Worm (Caenorhabditis elegans) whole organism, young adult: ENCODE measurements around the gene tceb-3.

ENCODE experiments used
- B0261.1 ChIP-seq: sonication (generic microtip); optimal IDR thresholded peaks from 2 replicates; lab custom pipeline; 2016; ENCODE audit warnings: mild to moderate bottlenecking, missing genetic modification characterization, moderate library complexity, missing compliant biosample characterization
- F10E7.11 ChIP-seq: sonication (generic microtip); optimal IDR thresholded peaks from 2 replicates; lab custom pipeline; 2017; ENCODE audit warnings: mild to moderate bottlenecking, missing genetic modification characterization, moderate library complexity, missing compliant biosample characterization
- F23B12.7 ChIP-seq: sonication (generic microtip); optimal IDR thresholded peaks from 2 replicates; lab custom pipeline; 2017; ENCODE audit warnings: missing genetic modification characterization, mild to moderate bottlenecking, missing compliant biosample characterization, antibody characterized with exemption, moderate library complexity; ENCODE audit not compliant: insufficient read depth
- F33H1.4 ChIP-seq: fragments of 200-800 bp; sonication (Bioruptor generic); IDR thresholded peaks from 2 replicates; pipeline ENCODE4 v1.3.6; 2022; ENCODE audit warnings: missing genetic modification reagents, missing genetic modification characterization, missing compliant biosample characterization
- F55B11.4 ChIP-seq: sonication (generic microtip); optimal IDR thresholded peaks from 2 replicates; lab custom pipeline; 2016; ENCODE audit warnings: missing compliant biosample characterization, missing genetic modification characterization, borderline replicate concordance; ENCODE audit not compliant: insufficient read depth
- K11D2.4 ChIP-seq: fragments of 200-800 bp; sonication (Bioruptor generic); IDR thresholded peaks from 2 replicates; pipeline ENCODE4 v1.3.6; 2022; ENCODE audit warnings: missing genetic modification reagents, missing genetic modification characterization, missing compliant biosample characterization
- K12H6.12 ChIP-seq: fragments of 200-800 bp; sonication (Bioruptor generic); optimal IDR thresholded peaks from 2 replicates; lab custom pipeline; 2018; ENCODE audit warnings: mild to moderate bottlenecking, missing genetic modification characterization, missing compliant biosample characterization
- Y79H2A.3 ChIP-seq: fragments of 200-800 bp; sonication (Bioruptor generic); conservative IDR thresholded peaks from 2 replicates; pipeline ENCODE4 v1.3.6; 2022; ENCODE audit warnings: missing genetic modification reagents, missing genetic modification characterization, missing compliant biosample characterization
- aptf-2 ChIP-seq: fragments of 200-800 bp; sonication (Bioruptor generic); conservative IDR thresholded peaks from 2 replicates; pipeline ENCODE4 v1.3.6; 2022; ENCODE audit warnings: missing genetic modification reagents, missing genetic modification characterization, missing compliant biosample characterization
- attf-5 ChIP-seq: fragments of 200-800 bp; sonication (Bioruptor generic); optimal IDR thresholded peaks from 2 replicates; lab custom pipeline; 2018; ENCODE audit warnings: mild to moderate bottlenecking, missing genetic modification characterization, missing compliant biosample characterization
- attf-6 ChIP-seq: fragments of 200-800 bp; sonication (Bioruptor generic); IDR thresholded peaks from 2 replicates; pipeline ENCODE4 v1.3.6; 2022; ENCODE audit warnings: missing genetic modification reagents, missing genetic modification characterization, missing compliant biosample characterization
- cebp-1 ChIP-seq, 2 experiments: fragments of 200-800 bp in 1 of 2; sonication (Bioruptor generic) in 1 of 2; sonication (generic microtip) in 1 of 2; IDR thresholded peaks in 1 of 2; optimal IDR thresholded peaks in 1 of 2; 2 replicates each; pipeline versions ENCODE4 v1.3.6 to Lab custom; 2017 to 2022; ENCODE audit warnings: missing compliant biosample characterization in 2 of 2, missing genetic modification characterization in 2 of 2, mild to moderate bottlenecking in 1 of 2, missing genetic modification reagents in 1 of 2, moderate library complexity in 1 of 2
- ceh-100 ChIP-seq: fragments of 200-800 bp; sonication (Bioruptor generic); IDR thresholded peaks from 2 replicates; pipeline ENCODE4 v1.3.6; 2022; ENCODE audit warnings: missing genetic modification reagents, missing genetic modification characterization, missing compliant biosample characterization
- ceh-79 ChIP-seq: sonication (generic microtip); optimal IDR thresholded peaks from 2 replicates; lab custom pipeline; 2017; ENCODE audit warnings: mild to moderate bottlenecking, missing genetic modification characterization, missing compliant biosample characterization
- ceh-91 ChIP-seq: fragments of 200-800 bp; sonication (Bioruptor generic); IDR thresholded peaks from 2 replicates; pipeline ENCODE4 v1.3.6; 2022; ENCODE audit warnings: missing genetic modification reagents, missing genetic modification characterization, missing compliant biosample characterization
- chd-7 ChIP-seq: sonication (generic microtip); optimal IDR thresholded peaks from 2 replicates; lab custom pipeline; 2016; ENCODE audit warnings: mild to moderate bottlenecking, missing genetic modification characterization, moderate library complexity, missing compliant biosample characterization
- dox-1 ChIP-seq: fragments of 200-800 bp; sonication (Bioruptor generic); IDR thresholded peaks from 2 replicates; pipeline ENCODE4 v1.3.6; 2022; ENCODE audit warnings: missing genetic modification reagents, missing genetic modification characterization, missing compliant biosample characterization
- efl-1 ChIP-seq: fragments of 150-350 bp; optimal IDR thresholded peaks from 2 replicates; lab custom pipeline; 2014; ENCODE audit warnings: missing biosample characterization, missing genetic modification reagents, missing genetic modification characterization
- egrh-3 ChIP-seq: fragments of 200-800 bp; sonication (Bioruptor generic); IDR thresholded peaks from 2 replicates; pipeline ENCODE4 v1.3.6; 2022; ENCODE audit warnings: missing genetic modification reagents, missing genetic modification characterization, missing compliant biosample characterization
- ekl-4 ChIP-seq: fragments of 200-800 bp; sonication (Bioruptor generic); IDR thresholded peaks from 2 replicates; pipeline ENCODE4 v1.3.6; 2022; ENCODE audit warnings: missing genetic modification reagents, missing genetic modification characterization, missing compliant biosample characterization
- gei-17 ChIP-seq: fragments of 200-800 bp; sonication (Bioruptor generic); optimal IDR thresholded peaks from 2 replicates; lab custom pipeline; 2018; ENCODE audit warnings: mild to moderate bottlenecking, missing genetic modification characterization, missing compliant biosample characterization
- hmg-1.2 ChIP-seq: fragments of 200-800 bp; sonication (Bioruptor generic); IDR thresholded peaks from 2 replicates; pipeline ENCODE4 v1.3.6; 2022; ENCODE audit warnings: missing genetic modification reagents, missing genetic modification characterization, missing compliant biosample characterization
- hrde-1 ChIP-seq: sonication (generic microtip); optimal IDR thresholded peaks from 2 replicates; lab custom pipeline; 2016; ENCODE audit warnings: missing genetic modification characterization, mild to moderate bottlenecking, missing compliant biosample characterization, moderate library complexity, missing genotype, missing genetic modification reagents, borderline replicate concordance
- lag-1 ChIP-seq: fragments of 200-800 bp; sonication (Bioruptor generic); IDR thresholded peaks from 2 replicates; pipeline ENCODE4 v1.3.6; 2022; ENCODE audit warnings: missing genetic modification reagents, missing genetic modification characterization, missing compliant biosample characterization
- lin-26 ChIP-seq: fragments of 200-800 bp; sonication (Bioruptor generic); IDR thresholded peaks from 2 replicates; pipeline ENCODE4 v1.3.6; 2022; ENCODE audit warnings: missing genetic modification reagents, missing genetic modification characterization, missing compliant biosample characterization
- lin-40 ChIP-seq: sonication (generic microtip); optimal IDR thresholded peaks from 2 replicates; lab custom pipeline; 2016; ENCODE audit warnings: missing genetic modification characterization, mild to moderate bottlenecking, missing compliant biosample characterization, missing genotype, missing genetic modification reagents
- lin-54 ChIP-seq: fragments of 200-800 bp; sonication (Bioruptor generic); optimal IDR thresholded peaks from 2 replicates; lab custom pipeline; 2018; ENCODE audit warnings: mild to moderate bottlenecking, missing genetic modification characterization, missing compliant biosample characterization
- lsl-1 ChIP-seq: fragments of 200-800 bp; sonication (Bioruptor generic); optimal IDR thresholded peaks from 2 replicates; lab custom pipeline; 2018; ENCODE audit warnings: mild to moderate bottlenecking, missing genetic modification characterization, moderate library complexity, missing compliant biosample characterization
- lsy-27 ChIP-seq: sonication (generic microtip); optimal IDR thresholded peaks from 2 replicates; lab custom pipeline; 2017; ENCODE audit warnings: missing genetic modification characterization, mild to moderate bottlenecking, missing compliant biosample characterization, antibody characterized with exemption, missing genotype, borderline replicate concordance; ENCODE audit not compliant: insufficient read depth
- madf-6 ChIP-seq: fragments of 200-800 bp; sonication (Bioruptor generic); IDR thresholded peaks from 2 replicates; pipeline ENCODE4 v1.3.6; 2022; ENCODE audit warnings: missing genetic modification reagents, missing genetic modification characterization, missing compliant biosample characterization
- nfyb-1 ChIP-seq: fragments of 200-800 bp; sonication (Bioruptor generic); IDR thresholded peaks from 2 replicates; pipeline ENCODE4 v1.3.6; 2022; ENCODE audit warnings: missing genetic modification reagents, missing genetic modification characterization, missing compliant biosample characterization
- nhr-80 ChIP-seq: sonication (generic microtip); optimal IDR thresholded peaks from 2 replicates; lab custom pipeline; 2016; ENCODE audit warnings: missing genetic modification characterization, missing compliant biosample characterization
- rpc-1 ChIP-seq, 2 experiments: fragments of 150-350 bp in 1 of 2; sonication (generic microtip) in 1 of 2; optimal IDR thresholded peaks; 2 replicates each; lab custom pipeline; 2014 to 2018; ENCODE audit warnings: missing biosample characterization in 1 of 2, missing genetic modification characterization in 1 of 2, missing genetic modification reagents in 1 of 2, missing genotype in 1 of 2
- sdz-38 ChIP-seq: sonication (generic microtip); optimal IDR thresholded peaks from 2 replicates; lab custom pipeline; 2016; ENCODE audit warnings: missing genotype, missing genetic modification characterization, missing compliant biosample characterization
- sea-2 ChIP-seq: fragments of 200-800 bp; sonication (Bioruptor generic); IDR thresholded peaks from 2 replicates; pipeline ENCODE4 v1.3.6; 2022; ENCODE audit warnings: missing genetic modification characterization, missing compliant biosample characterization
- sptf-2 ChIP-seq: fragments of 200-800 bp; sonication (Bioruptor generic); optimal IDR thresholded peaks from 2 replicates; lab custom pipeline; 2018; ENCODE audit warnings: mild to moderate bottlenecking, missing genetic modification characterization, missing compliant biosample characterization
- tbp1 ChIP-seq: fragments of 200-800 bp; sonication (Bioruptor generic); optimal IDR thresholded peaks from 2 replicates; lab custom pipeline; 2018; ENCODE audit warnings: mild to moderate bottlenecking, missing genetic modification characterization, missing compliant biosample characterization
- unc-130 ChIP-seq: sonication (generic microtip); optimal IDR thresholded peaks from 2 replicates; lab custom pipeline; 2016; ENCODE audit warnings: missing genetic modification reagents, missing genetic modification characterization, missing compliant biosample characterization

Gene tceb-3

DNA sequence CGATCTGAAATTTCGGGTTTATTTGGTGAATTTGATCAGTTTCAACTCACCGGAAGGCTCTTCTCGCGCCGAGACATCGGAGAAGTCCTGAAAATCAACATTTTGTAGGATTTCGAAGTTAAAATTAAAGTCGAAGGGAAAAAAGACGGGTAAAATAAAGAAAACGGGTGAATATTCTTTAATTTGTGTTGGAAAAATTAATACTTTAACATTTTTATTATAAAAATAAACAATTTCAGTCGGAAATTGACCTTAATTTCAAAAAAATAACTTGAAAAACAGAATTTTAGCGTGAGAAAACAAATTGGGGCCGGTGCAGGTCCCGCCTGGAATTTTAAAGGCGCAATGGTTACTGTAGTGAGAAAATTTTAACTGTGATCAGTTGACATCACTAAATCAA, 5.8 kb upstream of the tceb-3 start, which contains the start of gene nos-1:
Gene nos-1 (minus strand): TSS at position 101 of the 400 bp plus-strand sequence.
- TF ChIP-seq F33H1.4 (GFP tag; lab: Robert Waterston, UW) (0 out of 2 replicates have a peak, but pooled peaks have one; percentile 24), lsl-1 (peak; percentile 66), ceh-91 (GFP tag; lab: Robert Waterston, UW) (no peak)
- TF ChIP-seq, all 124 proteins: peak for 2

DNA sequence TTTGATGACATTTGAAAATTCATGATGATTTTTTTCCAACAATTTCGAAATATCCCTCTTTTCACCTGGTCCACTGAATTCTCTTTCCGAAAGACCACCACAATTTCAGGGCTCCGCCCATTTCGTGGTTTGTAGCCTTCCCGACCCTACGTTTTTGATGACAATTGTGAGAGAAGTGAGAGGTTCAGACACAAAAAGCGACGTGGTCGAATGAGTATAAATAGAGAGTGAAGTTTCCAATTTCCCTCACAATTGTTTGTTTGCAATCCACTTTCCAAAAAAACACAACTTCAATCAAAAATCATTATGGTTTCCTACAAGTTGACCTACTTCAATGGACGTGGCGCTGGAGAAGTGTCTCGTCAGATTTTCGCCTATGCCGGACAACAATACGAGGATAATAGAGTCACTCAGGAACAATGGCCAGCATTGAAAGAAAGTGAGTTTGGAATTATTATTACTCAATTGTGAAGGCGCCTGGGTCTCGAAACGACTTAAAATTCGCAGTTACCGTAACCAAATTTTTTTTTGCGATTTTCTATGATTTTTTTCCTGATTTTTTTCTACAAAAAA, 3.0 kb upstream of the tceb-3 start, which contains the start of gene gst-5:
Gene gst-5 (plus strand): TSS at position 246 of the 573 bp plus-strand sequence.
- no peak for TF ChIP-seq aptf-2 (GFP tag; lab: Robert Waterston, UW)
- no peak for TF ChIP-seq egrh-3 (GFP tag; lab: Robert Waterston, UW)
- TF ChIP-seq dox-1 (GFP tag; lab: Robert Waterston, UW) = peak; percentile 45; the same call in 1 of the 2 replicates
- no peak for TF ChIP-seq F55B11.4
- TF ChIP-seq F23B12.7 (tag; lab: Kevin White, UChicago) = no peak
- TF ChIP-seq hmg-1.2 = peak; percentile 24; the same call in 1 of the 2 replicates
- no peak for TF ChIP-seq ceh-100 (GFP tag; lab: Robert Waterston, UW)
- no peak for TF ChIP-seq ceh-79 (tag; lab: Kevin White, UChicago)
- TF ChIP-seq tbp1 = peak; percentile 2
- TF ChIP-seq gei-17 (GFP tag; lab: Kevin White, UChicago) = no peak
- TF ChIP-seq F10E7.11 (tag; lab: Kevin White, UChicago) = no peak
- no peak for TF ChIP-seq unc-130
- no peak for TF ChIP-seq K12H6.12
- peak; percentile 22; the same call in 1 of the 2 replicates for TF ChIP-seq cebp-1 (GFP tag; IDR thresholded peaks at IDR 0.05; lab: Robert Waterston, UW)
- TF ChIP-seq cebp-1 (tag; optimal IDR thresholded peaks at IDR 0.05; lab: Kevin White, UChicago) = peak; percentile 66
- 0 out of 2 replicates have a peak, but pooled peaks have one; percentile 13 for TF ChIP-seq lin-26 (GFP tag; lab: Robert Waterston, UW)
- no peak for TF ChIP-seq ekl-4 (GFP tag; lab: Robert Waterston, UW)
- peak; percentile 9 for TF ChIP-seq nhr-80
- TF ChIP-seq attf-5 (GFP tag; lab: Kevin White, UChicago) = no peak
- no peak for TF ChIP-seq attf-6

ce11 chrII:10949383-10949782, 2.2 kb upstream of the tceb-3 start:
- no peak for TF ChIP-seq chd-7 (tag; lab: Kevin White, UChicago)
- TF ChIP-seq nhr-80 = peak; percentile 58
- no peak for TF ChIP-seq cebp-1 (GFP tag; IDR thresholded peaks at IDR 0.05; lab: Robert Waterston, UW)
- TF ChIP-seq cebp-1 (tag; optimal IDR thresholded peaks at IDR 0.05; lab: Kevin White, UChicago) = peak; percentile 56
- no peak for TF ChIP-seq B0261.1 (tag; lab: Kevin White, UChicago)
- no peak for TF ChIP-seq nfyb-1 (GFP tag; lab: Robert Waterston, UW)

DNA sequence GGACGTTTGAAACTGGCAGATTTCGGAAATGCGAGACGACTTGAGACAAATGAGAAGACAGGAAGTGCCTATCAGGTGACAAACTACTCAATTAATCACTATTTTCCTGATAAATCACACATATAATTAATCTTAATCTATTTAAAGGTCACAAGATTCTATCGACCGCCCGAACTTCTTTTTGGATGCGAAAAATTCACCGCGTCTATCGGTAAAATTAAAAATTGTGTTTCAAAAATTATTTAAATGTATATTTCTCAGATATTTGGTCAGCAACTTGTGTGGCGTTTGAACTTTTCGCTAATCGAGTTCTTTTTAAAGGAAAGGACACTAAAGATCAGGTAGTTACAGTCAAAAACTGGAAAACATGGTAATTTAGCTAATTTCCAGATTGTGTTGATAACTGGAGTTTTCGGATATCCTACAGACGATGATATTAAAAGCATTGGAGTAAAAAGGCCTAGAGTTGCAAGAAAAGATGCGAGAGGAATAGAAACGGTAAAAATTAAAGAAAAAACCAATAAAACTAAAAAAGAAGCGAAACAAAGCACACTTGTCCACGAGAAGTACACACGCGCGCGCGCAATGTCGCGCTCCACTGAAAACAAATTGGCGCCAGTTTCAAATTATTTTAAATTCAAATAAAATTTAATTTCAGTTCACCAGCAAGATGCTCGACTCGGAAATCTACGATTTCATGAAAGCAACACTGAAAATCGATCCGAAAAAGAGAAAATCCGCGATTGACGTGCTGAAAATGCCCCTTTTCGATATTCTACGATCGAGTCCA, 1.2 kb upstream of the tceb-3 start:
- TF ChIP-seq madf-6 (GFP tag; lab: Robert Waterston, UW) = peak; percentile 63
- peak; percentile 75 for TF ChIP-seq lin-54
- TF ChIP-seq gei-17 (GFP tag; lab: Kevin White, UChicago) = no peak
- no peak for TF ChIP-seq K11D2.4 (GFP tag; lab: Robert Waterston, UW)
- no peak for TF ChIP-seq chd-7 (tag; lab: Kevin White, UChicago)
- TF ChIP-seq sea-2 (GFP tag; lab: Robert Waterston, UW) = no peak
- TF ChIP-seq sdz-38 (tag; lab: Kevin White, UChicago) = no peak
- TF ChIP-seq rpc-1 (optimal IDR thresholded peaks at IDR 0.05; lab: Kevin White, UChicago) = no peak
- no peak for TF ChIP-seq rpc-1 (tag; optimal IDR thresholded peaks at IDR 0.05; lab: Kevin White, UChicago)
- TF ChIP-seq ceh-91 (GFP tag; lab: Robert Waterston, UW) = no peak
- TF ChIP-seq lin-40 (tag; lab: Kevin White, UChicago) = no peak
- TF ChIP-seq Y79H2A.3 = no peak
- no peak for TF ChIP-seq sptf-2 (GFP tag; lab: Kevin White, UChicago)
- TF ChIP-seq lag-1 (GFP tag; lab: Robert Waterston, UW) = no peak
- TF ChIP-seq cebp-1 (GFP tag; IDR thresholded peaks at IDR 0.05; lab: Robert Waterston, UW) = no peak
- TF ChIP-seq cebp-1 (tag; optimal IDR thresholded peaks at IDR 0.05; lab: Kevin White, UChicago) = no peak
- TF ChIP-seq attf-6 = no peak
- no peak for TF ChIP-seq lsy-27 (tag; lab: Kevin White, UChicago)
- peak; percentile 57 for TF ChIP-seq efl-1 (GFP tag; lab: Kevin White, UChicago)
- TF ChIP-seq B0261.1 (tag; lab: Kevin White, UChicago) = no peak
- TF ChIP-seq hrde-1 (tag; lab: Kevin White, UChicago) = no peak
